Fruit fly (Drosophila melanogaster): ENCODE measurements around the gene Pcmt.

dm6 chr3R:5570635-5571436 is 16.7 kb upstream of the Pcmt start, which contains the start of gene CRMP:
- no peak for TF ChIP-seq pan (optimal IDR thresholded peaks at IDR 0.05)
- TF ChIP-seq CG8478 (optimal IDR thresholded peaks at IDR 0.05) = no peak
- TF ChIP-seq usp (GFP tag; optimal IDR thresholded peaks at IDR 0.05) = no peak
- no peak for TF ChIP-seq Dll (optimal IDR thresholded peaks at IDR 0.05)
